Worm (Caenorhabditis elegans) whole organism, L4 larva: ENCODE measurements around the gene F44B9.10.

Experiments used
- D1046.2 ChIP-seq: fragments of 200-800 bp; sonication (Bioruptor generic); IDR thresholded peaks from 2 replicates; pipeline ENCODE4 v1.3.6; 2022; ENCODE audit warnings: missing genetic modification characterization, missing compliant biosample characterization
- F26F4.8 ChIP-seq: fragments of 200-800 bp; sonication (Bioruptor generic); conservative IDR thresholded peaks from 2 replicates; pipeline ENCODE4 v1.3.6; 2022; ENCODE audit warnings: missing genetic modification characterization, missing compliant biosample characterization
- F44E2.7 ChIP-seq: fragments of 200-800 bp; sonication (Bioruptor generic); IDR thresholded peaks from 2 replicates; pipeline ENCODE4 v2.1.2; 2022; ENCODE audit warnings: missing genetic modification characterization, missing compliant biosample characterization
- F49E8.2 ChIP-seq: sonication (generic microtip); optimal IDR thresholded peaks from 2 replicates; lab custom pipeline; 2016; ENCODE audit warnings: missing compliant biosample characterization, mild to moderate bottlenecking, missing genetic modification characterization, borderline replicate concordance
- T20F7.1 ChIP-seq: fragments of 200-800 bp; sonication (Bioruptor generic); optimal IDR thresholded peaks from 2 replicates; lab custom pipeline; 2018; ENCODE audit warnings: mild to moderate bottlenecking, missing genetic modification characterization, missing compliant biosample characterization
- aha-1 ChIP-seq: fragments of 150-350 bp; peaks from one replicate; lab custom pipeline; 2014; ENCODE audit warnings: missing biosample characterization, missing genetic modification characterization
- attf-4 ChIP-seq: sonication (generic microtip); optimal IDR thresholded peaks from 3 replicates; lab custom pipeline; 2017; ENCODE audit warnings: missing biosample characterization, missing genetic modification characterization
- ceh-62 ChIP-seq: sonication (generic microtip); optimal IDR thresholded peaks from 2 replicates; lab custom pipeline; 2017; ENCODE audit warnings: missing biosample characterization, missing genetic modification characterization
- cey-2 ChIP-seq: sonication (generic microtip); optimal IDR thresholded peaks from 3 replicates; lab custom pipeline; 2017; ENCODE audit warnings: missing genetic modification characterization, mild to moderate bottlenecking, missing compliant biosample characterization, antibody characterized with exemption, borderline replicate concordance; ENCODE audit not compliant: insufficient read depth
- daf-16 ChIP-seq, 3 experiments: sonication (generic microtip); optimal IDR thresholded peaks; 2 replicates each; lab custom pipeline; 2016 to 2017; ENCODE audit warnings: missing genetic modification characterization in 3 of 3, missing genetic modification reagents in 3 of 3, mild to moderate bottlenecking in 2 of 3, missing compliant biosample characterization in 2 of 3, missing biosample characterization in 1 of 3, moderate library complexity in 1 of 3
- dmd-9 ChIP-seq: fragments of 200-800 bp; sonication (Bioruptor generic); IDR thresholded peaks from 2 replicates; pipeline ENCODE4 v1.3.6; 2022; ENCODE audit warnings: missing genetic modification reagents, missing genetic modification characterization, missing compliant biosample characterization
- dpl-1 ChIP-seq: fragments of 150-350 bp; optimal IDR thresholded peaks from 2 replicates; lab custom pipeline; 2014; ENCODE audit warnings: missing biosample characterization, missing genetic modification reagents, missing genetic modification characterization
- dve-1 ChIP-seq: sonication (generic microtip); optimal IDR thresholded peaks from 2 replicates; lab custom pipeline; 2017; ENCODE audit warnings: antibody characterized with exemption, mild to moderate bottlenecking, missing genetic modification characterization, missing compliant biosample characterization; ENCODE audit not compliant: insufficient read depth
- egl-43 ChIP-seq: fragments of 200-800 bp; sonication (Bioruptor generic); IDR thresholded peaks from 2 replicates; pipeline ENCODE4 v1.3.6; 2022; ENCODE audit warnings: missing genetic modification reagents, missing genetic modification characterization, missing compliant biosample characterization
- fkh-10 ChIP-seq: fragments of 150-350 bp; optimal IDR thresholded peaks from 2 replicates; lab custom pipeline; 2014; ENCODE audit warnings: missing biosample characterization, missing genetic modification reagents, missing genetic modification characterization
- jun-1 ChIP-seq: fragments of 150-350 bp; optimal IDR thresholded peaks from 2 replicates; lab custom pipeline; 2014; ENCODE audit warnings: missing biosample characterization, missing genetic modification reagents, missing genetic modification characterization
- lin-1 ChIP-seq: fragments of 200-800 bp; sonication (Bioruptor generic); IDR thresholded peaks from 2 replicates; pipeline ENCODE4 v1.3.6; 2022; ENCODE audit warnings: missing genetic modification reagents, missing genetic modification characterization, missing compliant biosample characterization
- lin-38 ChIP-seq: fragments of 200-800 bp; sonication (Bioruptor generic); IDR thresholded peaks from 2 replicates; pipeline ENCODE4 v1.3.6; 2022; ENCODE audit warnings: missing genetic modification reagents, missing genetic modification characterization, missing compliant biosample characterization
- lin-39 ChIP-seq: fragments of 150-350 bp; optimal IDR thresholded peaks from 2 replicates; lab custom pipeline; 2014; ENCODE audit warnings: missing biosample characterization, missing genetic modification reagents, missing genetic modification characterization
- mdl-1 ChIP-seq, 2 experiments: fragments of 150-350 bp in 1 of 2; sonication (generic microtip) in 1 of 2; optimal IDR thresholded peaks; 2 replicates each; lab custom pipeline; 2014 to 2017; ENCODE audit warnings: missing biosample characterization in 2 of 2, missing genetic modification characterization in 2 of 2
- mxl-3 ChIP-seq: fragments of 200-800 bp; sonication (Bioruptor generic); optimal IDR thresholded peaks from 2 replicates; lab custom pipeline; 2018; ENCODE audit warnings: mild to moderate bottlenecking, missing genetic modification characterization, missing compliant biosample characterization
- nhr-25 ChIP-seq: sonication (generic microtip); optimal IDR thresholded peaks from 2 replicates; lab custom pipeline; 2017; ENCODE audit warnings: missing genetic modification characterization, mild to moderate bottlenecking, missing compliant biosample characterization, antibody characterized with exemption, moderate library complexity, borderline replicate concordance; ENCODE audit not compliant: insufficient read depth
- nhr-28 ChIP-seq: fragments of 150-350 bp; optimal IDR thresholded peaks from 2 replicates; lab custom pipeline; 2014; ENCODE audit warnings: missing biosample characterization, missing genetic modification characterization
- nhr-41 ChIP-seq: fragments of 200-800 bp; sonication (Bioruptor generic); IDR thresholded peaks from 2 replicates; pipeline ENCODE4 v1.3.6; 2022; ENCODE audit warnings: missing genetic modification reagents, missing genetic modification characterization, missing compliant biosample characterization
- nhr-76 ChIP-seq: fragments of 150-350 bp; optimal IDR thresholded peaks from 2 replicates; lab custom pipeline; 2014; ENCODE audit warnings: missing biosample characterization, missing genetic modification characterization
- nhr-77 ChIP-seq: fragments of 150-350 bp; optimal IDR thresholded peaks from 2 replicates; lab custom pipeline; 2014; ENCODE audit warnings: missing biosample characterization, missing genetic modification characterization
- pha-4 ChIP-seq, 2 experiments: fragments of 150-350 bp in 1 of 2; fragments of 200-800 bp in 1 of 2; sonication (Bioruptor generic) in 1 of 2; IDR thresholded peaks in 1 of 2; optimal IDR thresholded peaks in 1 of 2; 2 replicates each; pipeline versions ENCODE4 v1.3.6 to Lab custom; 2014 to 2022; ENCODE audit warnings: missing genetic modification characterization in 2 of 2, missing genetic modification reagents in 2 of 2, missing biosample characterization in 1 of 2, missing compliant biosample characterization in 1 of 2
- php-3 ChIP-seq: fragments of 200-800 bp; sonication (Bioruptor generic); IDR thresholded peaks from 2 replicates; pipeline ENCODE4 v1.3.6; 2022; ENCODE audit warnings: missing genetic modification reagents, missing genetic modification characterization, missing compliant biosample characterization
- pqm-1 ChIP-seq: sonication (generic microtip); optimal IDR thresholded peaks from 2 replicates; lab custom pipeline; 2017; ENCODE audit warnings: missing biosample characterization, missing genetic modification characterization
- snpc-1.2 ChIP-seq: fragments of 200-800 bp; sonication (Bioruptor generic); IDR thresholded peaks from 2 replicates; pipeline ENCODE4 v1.3.6; 2022; ENCODE audit warnings: missing genetic modification reagents, missing genetic modification characterization, missing compliant biosample characterization
- unc-39 ChIP-seq: sonication (generic microtip); optimal IDR thresholded peaks from 2 replicates; lab custom pipeline; 2017; ENCODE audit warnings: missing biosample characterization, missing genetic modification characterization
- unc-62 ChIP-seq, 3 experiments: fragments of 150-350 bp in 1 of 3; sonication (generic microtip); optimal IDR thresholded peaks in 2 of 3; peaks in 1 of 3; 1 replicate in 1 of 3; 2 replicates in 2 of 3; lab custom pipeline; 2014 to 2017; ENCODE audit warnings: missing biosample characterization in 3 of 3, missing genetic modification characterization in 3 of 3, missing genetic modification reagents in 3 of 3, missing genotype in 1 of 3
- vab-7 ChIP-seq: fragments of 200-800 bp; sonication (Bioruptor generic); IDR thresholded peaks from 2 replicates; pipeline ENCODE4 v1.3.6; 2022; ENCODE audit warnings: missing genetic modification reagents, missing genetic modification characterization, missing compliant biosample characterization

Gene F44B9.10

ce11 chrIII:8050944-8051343 lies 17.5 kb upstream of the F44B9.10 start, which contains the start of gene K12H4.7:
Gene K12H4.7 (minus strand): TSS chrIII:8051081.
- TF ChIP-seq pha-4 (GFP tag; IDR thresholded peaks at IDR 0.05; lab: Robert Waterston, UW) (no peak), pha-4 (tag; optimal IDR thresholded peaks at IDR 0.05; lab: Kevin White, UChicago) (no peak), F44E2.7 (GFP tag; lab: Robert Waterston, UW) (no peak), nhr-25 (tag; lab: Kevin White, UChicago) (no peak), T20F7.1 (GFP tag; lab: Kevin White, UChicago) (peak; percentile 36), aha-1 (tag; lab: Kevin White, UChicago) (peak; percentile 1), snpc-1.2 (GFP tag; lab: Robert Waterston, UW) (no peak), dmd-9 (GFP tag; lab: Robert Waterston, UW) (no peak), mdl-1 (tag; optimal IDR thresholded peaks at IDR 0.05; lab: Kevin White, UChicago) (no peak), nhr-28 (peak; percentile 76), vab-7 (GFP tag; lab: Robert Waterston, UW) (no peak), lin-39 (tag; lab: Kevin White, UChicago) (no peak), pqm-1 (tag; lab: Kevin White, UChicago) (peak; percentile 91), unc-39 (tag; lab: Kevin White, UChicago) (no peak)

- TF ChIP-seq F49E8.2 (tag; lab: Kevin White, UChicago) (no peak), dpl-1 (GFP tag; lab: Kevin White, UChicago) (no peak), php-3 (GFP tag; lab: Robert Waterston, UW) (no peak)
Observed at ce11 chrIII:8047412-8047811, 14.0 kb upstream of the F44B9.10 start, which contains the start of gene K12H4.2. Gene K12H4.2 (plus strand): TSS chrIII:8047712.

ce11 chrIII:8045734-8046133 lies 12.3 kb upstream of the F44B9.10 start, which contains the start of gene K12H4.3:
Gene K12H4.3 (plus strand): TSS chrIII:8046034.
- TF ChIP-seq lin-38 (GFP tag; lab: Robert Waterston, UW) (0 out of 2 replicates have a peak, but pooled peaks have one; percentile 20), jun-1 (tag; lab: Kevin White, UChicago) (no peak), lin-1 (GFP tag; lab: Robert Waterston, UW) (0 out of 2 replicates have a peak, but pooled peaks have one; percentile 8), unc-62 (GFP tag; optimal IDR thresholded peaks at IDR 0.05 in 1 of 2; lab: Kevin White, UChicago) (peak in 1 of 2 experiments; percentile 79), unc-62 (tag; optimal IDR thresholded peaks at IDR 0.05; lab: Kevin White, UChicago) (no peak), unc-39 (tag; lab: Kevin White, UChicago) (no peak)
- TF ChIP-seq, all 104 proteins: peak for 3

ce11 chrIII:8044717-8045116 lies 11.3 kb upstream of the F44B9.10 start, which contains the start of gene spcs-3:
Gene spcs-3 (plus strand): TSS chrIII:8045017.
- no peak for TF ChIP-seq nhr-77 (tag; lab: Kevin White, UChicago)
- no peak for TF ChIP-seq egl-43 (GFP tag; lab: Robert Waterston, UW)
- no peak for TF ChIP-seq mxl-3 (GFP tag; lab: Kevin White, UChicago)
- no peak for TF ChIP-seq cey-2
- TF ChIP-seq nhr-76 (tag; lab: Kevin White, UChicago) = no peak
- no peak for TF ChIP-seq daf-16 (GFP tag; optimal IDR thresholded peaks at IDR 0.05; lab: Kevin White, UChicago)
- peak; percentile 18 for TF ChIP-seq daf-16 (tag; optimal IDR thresholded peaks at IDR 0.05; lab: Kevin White, UChicago)
- TF ChIP-seq ceh-62 (tag; lab: Kevin White, UChicago) = no peak
- no peak for TF ChIP-seq dve-1 (tag; lab: Kevin White, UChicago)
- no peak for TF ChIP-seq attf-4 (tag; lab: Kevin White, UChicago)
- peak; percentile 45 for TF ChIP-seq aha-1 (tag; lab: Kevin White, UChicago)

- TF ChIP-seq nhr-41 = no peak
- TF ChIP-seq fkh-10 (GFP tag; lab: Kevin White, UChicago) = no peak
- no peak for TF ChIP-seq nhr-28
- TF ChIP-seq F26F4.8 = no peak
- no peak for TF ChIP-seq D1046.2
Observed at ce11 chrIII:8044187-8044586, 10.8 kb upstream of the F44B9.10 start, which contains the start of gene K12H4.5. Gene K12H4.5 (plus strand): TSS chrIII:8044487.
